Worm (Caenorhabditis elegans) whole organism, L4/young adult: ENCODE data around the gene swt-1.

Experiments used
- W03F9.2 ChIP-seq: fragments of 150-350 bp; optimal IDR thresholded peaks from 2 replicates; lab custom pipeline; 2014; ENCODE audit warnings: missing biosample characterization, missing genetic modification characterization
- dao-5 ChIP-seq: sonication (generic microtip); optimal IDR thresholded peaks from 2 replicates; lab custom pipeline; 2016; ENCODE audit warnings: missing genotype, missing genetic modification characterization, moderate library complexity, missing compliant biosample characterization
- him-1 ChIP-seq: sonication (generic microtip); optimal IDR thresholded peaks from 2 replicates; lab custom pipeline; 2016; ENCODE audit warnings: missing genotype, missing genetic modification reagents, missing genetic modification characterization, missing compliant biosample characterization

Gene swt-1

ce11 chrIV:290387-290786 lies 16.9 kb upstream of the swt-1 start:
- TF ChIP-seq him-1 (tag; lab: Kevin White, UChicago) (no peak), W03F9.2 (no peak), dao-5 (tag; lab: Kevin White, UChicago) (no peak)

- no peak for TF ChIP-seq him-1 (tag; lab: Kevin White, UChicago)
- no peak for TF ChIP-seq dao-5 (tag; lab: Kevin White, UChicago)
- TF ChIP-seq W03F9.2 = no peak
Observed at ce11 chrIV:291356-291755, 15.9 kb upstream of the swt-1 start, which contains the start of gene T21D12.7. Gene T21D12.7 (minus strand): TSS chrIV:291456.

- TF ChIP-seq dao-5 (tag; lab: Kevin White, UChicago) (no peak), him-1 (tag; lab: Kevin White, UChicago) (no peak), W03F9.2 (no peak)
Observed at ce11 chrIV:291851-292367, 15.4 kb upstream of the swt-1 start.

ce11 chrIV:293163-293755 lies 14.0 kb upstream of the swt-1 start:
- TF ChIP-seq him-1 (tag; lab: Kevin White, UChicago) (no peak), W03F9.2 (no peak), dao-5 (tag; lab: Kevin White, UChicago) (no peak)

ce11 chrIV:293995-294700 lies 13.2 kb upstream of the swt-1 start:
- TF ChIP-seq dao-5 (tag; lab: Kevin White, UChicago) (no peak), him-1 (tag; lab: Kevin White, UChicago) (no peak), W03F9.2 (no peak)

ce11 chrIV:294737-295136 lies 12.6 kb upstream of the swt-1 start:
- TF ChIP-seq him-1 (tag; lab: Kevin White, UChicago) (no peak), dao-5 (tag; lab: Kevin White, UChicago) (no peak), W03F9.2 (no peak)

ce11 chrIV:295734-296201 lies 11.5 kb upstream of the swt-1 start:
- TF ChIP-seq him-1 (tag; lab: Kevin White, UChicago) (no peak), W03F9.2 (no peak), dao-5 (tag; lab: Kevin White, UChicago) (no peak)

ce11 chrIV:296849-297248 lies 10.5 kb upstream of the swt-1 start:
- TF ChIP-seq dao-5 (tag; lab: Kevin White, UChicago) (no peak), W03F9.2 (peak; percentile 27), him-1 (tag; lab: Kevin White, UChicago) (no peak)

- TF ChIP-seq him-1 (tag; lab: Kevin White, UChicago) = no peak
Observed at ce11 chrIV:298204-298603, 9.1 kb upstream of the swt-1 start, which contains the start of gene pnp-1. Gene pnp-1 (minus strand): TSS chrIV:298304.

ce11 chrIV:299190-299589 lies 8.1 kb upstream of the swt-1 start:
- TF ChIP-seq W03F9.2 (no peak), him-1 (tag; lab: Kevin White, UChicago) (no peak), dao-5 (tag; lab: Kevin White, UChicago) (no peak)

ce11 chrIV:300307-300706 lies 7.0 kb upstream of the swt-1 start:
- TF ChIP-seq W03F9.2 = no peak
- TF ChIP-seq dao-5 (tag; lab: Kevin White, UChicago) = no peak
- no peak for TF ChIP-seq him-1 (tag; lab: Kevin White, UChicago)

- TF ChIP-seq him-1 (tag; lab: Kevin White, UChicago) (no peak), W03F9.2 (no peak), dao-5 (tag; lab: Kevin White, UChicago) (no peak)
Observed at ce11 chrIV:302743-303142, 4.6 kb upstream of the swt-1 start.

- no peak for TF ChIP-seq dao-5 (tag; lab: Kevin White, UChicago)
- TF ChIP-seq W03F9.2 = no peak
- no peak for TF ChIP-seq him-1 (tag; lab: Kevin White, UChicago)
Observed at ce11 chrIV:303264-303663, 4.0 kb upstream of the swt-1 start.

- no peak for TF ChIP-seq W03F9.2
- no peak for TF ChIP-seq him-1 (tag; lab: Kevin White, UChicago)
- TF ChIP-seq dao-5 (tag; lab: Kevin White, UChicago) = no peak
Observed at ce11 chrIV:305101-305500, 2.2 kb upstream of the swt-1 start.
